Worm (Caenorhabditis elegans): ENCODE data around the gene sqst-2.

- TF ChIP-seq nhr-76 (tag; optimal IDR thresholded peaks at IDR 0.05) (no peak), elt-2 (tag; optimal IDR thresholded peaks at IDR 0.05) (no peak), ama-1 (optimal IDR thresholded peaks at IDR 0.05) (no peak), nfya-1 (tag; optimal IDR thresholded peaks at IDR 0.05; ENCODE audit: insufficient read depth) (no peak)
Observed at ce11 chrIV:7346751-7347150, 18.0 kb upstream of the sqst-2 start, which contains the start of gene daf-42.
